Fruit fly (Drosophila melanogaster): ENCODE results near the gene MED30.

Gene MED30

DNA sequence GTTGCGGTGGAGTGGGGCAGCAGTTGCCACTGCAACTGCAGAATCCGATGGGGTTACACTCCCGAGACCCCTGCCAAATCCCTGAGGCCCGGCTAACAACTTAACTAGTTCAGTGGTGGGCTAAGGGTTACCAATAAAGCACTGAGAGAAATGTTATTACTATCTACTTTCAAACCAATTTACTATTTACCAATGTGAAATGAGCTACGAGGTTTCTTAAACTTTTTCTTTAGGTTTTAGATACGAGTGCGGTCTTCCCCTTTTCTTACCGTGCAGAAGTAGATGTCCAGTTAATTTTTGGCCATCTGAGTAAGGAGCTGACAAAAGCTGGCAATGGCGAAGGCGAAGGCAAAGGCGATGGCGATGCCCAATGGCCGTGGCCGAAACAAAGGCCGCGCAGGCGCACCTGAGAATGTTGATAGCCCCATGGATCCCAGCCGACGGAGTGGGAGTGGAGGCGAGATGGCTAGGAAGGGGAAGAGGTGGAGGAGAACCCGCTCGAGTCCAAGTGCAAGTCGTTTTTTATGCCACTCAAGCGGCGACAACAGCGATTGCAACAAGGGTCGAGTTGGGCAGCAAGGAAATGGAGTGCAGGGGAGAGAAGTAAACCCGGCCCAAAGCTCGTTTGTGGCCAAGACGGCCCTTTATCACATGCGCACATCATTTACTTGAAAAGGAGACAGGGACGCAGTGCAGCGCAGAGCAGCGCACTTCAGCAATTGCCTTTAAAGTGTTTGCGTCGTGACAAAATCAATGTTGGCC is 6.6 kb upstream of the MED30 start:
- TF ChIP-seq ey (GFP tag; optimal IDR thresholded peaks at IDR 0.05), result peak; percentile 73
- TF ChIP-seq woc (GFP tag; optimal IDR thresholded peaks at IDR 0.05), result peak; percentile 51
- TF ChIP-seq brk (GFP tag; optimal IDR thresholded peaks at IDR 0.05), result peak; percentile 17
- no peak for TF ChIP-seq sv (GFP tag; optimal IDR thresholded peaks at IDR 0.05)
- no peak for TF ChIP-seq Mio (GFP tag; optimal IDR thresholded peaks at IDR 0.05)
- peak; percentile 79 for TF ChIP-seq h (GFP tag; optimal IDR thresholded peaks at IDR 0.05)
- TF ChIP-seq HLH106 (tag; optimal IDR thresholded peaks at IDR 0.05), result peak; percentile 63
- peak; percentile 71 for TF ChIP-seq rgr (GFP tag; optimal IDR thresholded peaks at IDR 0.05)
- TF ChIP-seq foxo (GFP tag; optimal IDR thresholded peaks at IDR 0.05), result peak in 1 of 2 experiments; percentile 74
- TF ChIP-seq Hnf4 (GFP tag; optimal IDR thresholded peaks at IDR 0.05), result peak; percentile 54
- TF ChIP-seq Rel (GFP tag; optimal IDR thresholded peaks at IDR 0.05), result peak; percentile 7
- TF ChIP-seq Rel (tag; optimal IDR thresholded peaks at IDR 0.05), result no peak
- peak; percentile 37 for TF ChIP-seq dmrt93B (GFP tag; optimal IDR thresholded peaks at IDR 0.05)
- TF ChIP-seq Sp1 (GFP tag; optimal IDR thresholded peaks at IDR 0.05), result peak; percentile 54
- TF ChIP-seq Dfd (GFP tag; optimal IDR thresholded peaks at IDR 0.05), result no peak
- TF ChIP-seq fru (GFP tag; optimal IDR thresholded peaks at IDR 0.05), result peak; percentile 63
- TF ChIP-seq GATAd (GFP tag; optimal IDR thresholded peaks at IDR 0.05), result no peak
- peak; percentile 5 for TF ChIP-seq Dif (GFP tag; optimal IDR thresholded peaks at IDR 0.05; ENCODE audit: partially characterized antibody)
- peak; percentile 54 for TF ChIP-seq psq (GFP tag; optimal IDR thresholded peaks at IDR 0.05)
- peak; percentile 63 for TF ChIP-seq OdsH (GFP tag; optimal IDR thresholded peaks at IDR 0.05)
- peak; percentile 55 for TF ChIP-seq sage (GFP tag; optimal IDR thresholded peaks at IDR 0.05)
- peak; percentile 72 for TF ChIP-seq br (GFP tag; optimal IDR thresholded peaks at IDR 0.05)
- no peak for TF ChIP-seq CG32264 (GFP tag; optimal IDR thresholded peaks at IDR 0.05)

DNA sequence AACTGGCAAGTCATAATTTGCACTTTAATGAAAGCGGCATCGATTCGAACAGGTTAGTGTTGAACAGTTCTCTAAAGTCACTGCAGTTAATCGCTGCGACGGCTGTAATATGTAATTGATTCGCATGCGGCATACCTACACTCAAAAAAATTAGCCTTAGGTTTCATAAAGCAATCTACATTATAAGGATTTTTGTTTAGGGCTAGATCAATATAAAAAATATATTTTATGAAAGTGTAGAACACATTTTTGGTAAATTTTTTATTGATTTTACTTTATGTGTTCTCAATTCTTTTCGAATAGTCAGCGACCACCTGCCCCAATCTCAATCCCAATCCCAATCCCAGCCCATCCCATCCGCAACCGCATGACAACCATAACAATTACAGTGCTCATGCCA is 4.4 kb upstream of the MED30 start:
- no peak for TF ChIP-seq HLH106 (tag; optimal IDR thresholded peaks at IDR 0.05)
- TF ChIP-seq woc (GFP tag; optimal IDR thresholded peaks at IDR 0.05), result no peak
- no peak for TF ChIP-seq Rel (GFP tag; optimal IDR thresholded peaks at IDR 0.05)
- no peak for TF ChIP-seq Rel (tag; optimal IDR thresholded peaks at IDR 0.05)
- TF ChIP-seq jim (GFP tag; optimal IDR thresholded peaks at IDR 0.05), result no peak
- no peak for TF ChIP-seq dmrt93B (GFP tag; optimal IDR thresholded peaks at IDR 0.05)
- TF ChIP-seq CrebA (GFP tag; optimal IDR thresholded peaks at IDR 0.05; ENCODE audit: borderline replicate concordance), result no peak

DNA sequence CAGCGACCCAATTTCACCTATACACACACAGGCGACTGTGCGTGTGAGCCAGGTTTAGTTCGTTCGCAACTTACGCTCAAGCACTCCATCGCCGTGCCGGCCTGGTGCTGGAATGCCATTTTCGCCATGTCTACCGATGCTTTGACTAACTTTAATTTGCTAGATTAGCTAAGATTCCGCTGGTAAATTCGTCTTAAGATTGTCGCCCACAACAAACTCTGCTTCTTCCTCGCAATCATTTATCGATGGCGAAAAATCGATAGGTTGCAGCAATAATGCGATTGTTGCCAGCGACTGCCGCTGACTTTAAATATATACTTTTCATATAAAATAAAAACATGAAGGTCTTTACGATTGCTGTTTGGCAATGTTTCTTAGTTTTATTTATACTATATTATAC is 1.3 kb downstream of the MED30 start, which contains the start of gene CG3402:
CG3402 (minus strand) TSS at position 245 of the 400 bp plus-strand sequence.
- TF ChIP-seq Hr83 (GFP tag; optimal IDR thresholded peaks at IDR 0.05; ENCODE audit: poor library complexity, severe bottlenecking) (no peak), Hnf4 (GFP tag; optimal IDR thresholded peaks at IDR 0.05) (no peak), sv (GFP tag; optimal IDR thresholded peaks at IDR 0.05) (no peak), Mio (GFP tag; optimal IDR thresholded peaks at IDR 0.05) (no peak), br (GFP tag; optimal IDR thresholded peaks at IDR 0.05) (no peak)

DNA sequence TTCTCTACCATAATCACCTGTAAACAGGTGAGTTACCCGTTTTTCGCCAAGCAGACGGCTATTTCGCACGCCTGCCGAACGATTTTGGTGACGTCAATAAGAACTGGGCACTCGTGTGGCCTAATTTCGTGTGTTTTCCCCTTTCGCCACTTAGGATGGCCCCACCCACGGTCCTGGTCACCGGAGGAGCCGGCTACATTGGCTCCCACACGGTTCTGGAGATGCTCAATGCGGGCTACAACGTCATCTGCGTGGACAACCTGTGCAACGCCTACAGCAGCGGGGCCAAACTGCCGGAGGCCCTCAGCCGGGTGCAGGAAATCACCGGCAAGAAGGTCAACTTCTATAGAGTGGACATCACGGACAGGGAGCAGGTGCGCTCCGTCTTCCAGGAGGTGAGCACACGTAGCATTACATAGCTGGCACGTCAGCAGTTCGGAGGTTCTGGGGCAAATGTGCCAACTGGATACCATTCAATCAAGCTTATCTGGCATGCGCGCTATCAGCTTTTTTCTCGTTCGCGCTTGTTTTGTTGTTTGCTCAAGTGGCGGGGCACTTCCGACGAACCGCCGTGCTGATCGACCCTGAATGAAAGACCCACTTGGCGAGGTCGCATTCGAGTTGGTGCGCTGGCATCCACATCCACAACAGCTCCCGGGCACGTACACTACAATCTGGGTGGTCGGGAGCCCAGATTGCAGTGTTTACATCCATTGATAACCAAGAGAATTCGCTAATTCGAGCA is 4.7 kb downstream of the MED30 start:
- TF ChIP-seq Vsx2 (GFP tag; optimal IDR thresholded peaks at IDR 0.05; ENCODE audit: partially characterized antibody) (no peak), Hr78 (GFP tag; optimal IDR thresholded peaks at IDR 0.05) (no peak), br (GFP tag; optimal IDR thresholded peaks at IDR 0.05) (no peak), Sp1 (GFP tag; optimal IDR thresholded peaks at IDR 0.05) (no peak), Hr83 (GFP tag; optimal IDR thresholded peaks at IDR 0.05; ENCODE audit: poor library complexity, severe bottlenecking) (no peak), sage (GFP tag; optimal IDR thresholded peaks at IDR 0.05) (no peak), fru (GFP tag; optimal IDR thresholded peaks at IDR 0.05) (no peak), Mio (GFP tag; optimal IDR thresholded peaks at IDR 0.05) (no peak), Abd-B (GFP tag; optimal IDR thresholded peaks at IDR 0.05) (no peak), Myc (optimal IDR thresholded peaks at IDR 0.05) (no peak), sv (GFP tag; optimal IDR thresholded peaks at IDR 0.05) (no peak), dsf (GFP tag; optimal IDR thresholded peaks at IDR 0.05; ENCODE audit: borderline replicate concordance) (no peak)
